Fruit fly (Drosophila melanogaster) whole organism, embryonic: ENCODE measurements around the gene CG7519.
"Not testable (repeated sequence)": the region's sequence is repeated elsewhere in the genome, so short reads cannot be mapped to it uniquely, and the experiment has no call there.

Experiments used
- Blimp-1 ChIP-seq: fragments of 200-800 bp; sonication (Bioruptor generic); optimal IDR thresholded peaks from 3 replicates; lab custom pipeline; 2018; ENCODE audit warnings: missing biosample characterization, missing genetic modification characterization, mild to moderate bottlenecking, moderate library complexity, missing genetic modification reagents
- CG10267 ChIP-seq: fragments of 200-800 bp; sonication (Bioruptor generic); optimal IDR thresholded peaks from 2 replicates; lab custom pipeline; 2018; ENCODE audit warnings: missing biosample characterization, mild to moderate bottlenecking, missing genetic modification characterization, moderate library complexity
- CG10543 ChIP-seq: fragments of 200-800 bp; sonication (Bioruptor generic); optimal IDR thresholded peaks from 3 replicates; lab custom pipeline; 2017; ENCODE audit warnings: missing biosample characterization, mild to moderate bottlenecking, missing genetic modification characterization, moderate library complexity
- CG12769 ChIP-seq: fragments of 200-800 bp; sonication (Bioruptor generic); optimal IDR thresholded peaks from 2 replicates; lab custom pipeline; 2019; ENCODE audit warnings: missing biosample characterization, mild to moderate bottlenecking, missing genetic modification characterization, moderate library complexity
- CG13775 ChIP-seq: fragments of 200-800 bp; sonication (Bioruptor generic); optimal IDR thresholded peaks from 3 replicates; lab custom pipeline; 2017; ENCODE audit warnings: missing biosample characterization, mild to moderate bottlenecking, missing genetic modification characterization
- CG13894 ChIP-seq: fragments of 200-800 bp; sonication (Bioruptor generic); optimal IDR thresholded peaks from 3 replicates; lab custom pipeline; 2018; ENCODE audit warnings: missing biosample characterization, mild to moderate bottlenecking, missing genetic modification characterization, moderate library complexity
- CG15011 ChIP-seq: fragments of 200-800 bp; sonication (Bioruptor generic); optimal IDR thresholded peaks from 3 replicates; lab custom pipeline; 2018; ENCODE audit warnings: missing biosample characterization, mild to moderate bottlenecking, missing genetic modification characterization
- CG17328 ChIP-seq: fragments of 200-800 bp; sonication (Bioruptor generic); IDR thresholded peaks from 2 replicates; pipeline ENCODE4 v1.3.6; 2022; ENCODE audit warnings: missing biosample characterization, missing genetic modification characterization
- CG17361 ChIP-seq: fragments of 200-800 bp; sonication (Bioruptor generic); IDR thresholded peaks from 3 replicates; pipeline ENCODE4 v1.3.6; 2022; ENCODE audit warnings: missing biosample characterization, missing genetic modification characterization
- CG31224 ChIP-seq: fragments of 200-800 bp; sonication (Bioruptor generic); IDR thresholded peaks from 2 replicates; pipeline ENCODE4 v1.3.6; 2022; ENCODE audit warnings: missing biosample characterization, missing genetic modification characterization
- CG3838 ChIP-seq: fragments of 200-800 bp; sonication (Bioruptor generic); optimal IDR thresholded peaks from 3 replicates; lab custom pipeline; 2016; ENCODE audit warnings: missing biosample characterization, missing genetic modification characterization
- CG3847 ChIP-seq: fragments of 200-800 bp; sonication (Bioruptor generic); IDR thresholded peaks from 2 replicates; pipeline ENCODE4 v1.3.6; 2022; ENCODE audit warnings: missing biosample characterization, missing genetic modification characterization
- CG4707 ChIP-seq: fragments of 200-800 bp; sonication (Bioruptor generic); optimal IDR thresholded peaks from 2 replicates; lab custom pipeline; 2018; ENCODE audit warnings: missing biosample characterization, mild to moderate bottlenecking, missing genetic modification characterization, moderate library complexity
- CG6689 ChIP-seq: fragments of 200-800 bp; sonication (Bioruptor generic); IDR thresholded peaks from 2 replicates; pipeline ENCODE4 v1.3.6; 2022; ENCODE audit warnings: missing biosample characterization, missing genetic modification characterization
- CG6791 ChIP-seq: fragments of 200-800 bp; sonication (Bioruptor generic); IDR thresholded peaks from 3 replicates; pipeline ENCODE4 v1.3.6; 2022; ENCODE audit warnings: missing biosample characterization, missing genetic modification characterization; ENCODE audit not compliant: partially characterized antibody
- CG7839 ChIP-seq: fragments of 200-800 bp; sonication (Bioruptor generic); optimal IDR thresholded peaks from 3 replicates; lab custom pipeline; 2018; ENCODE audit warnings: missing biosample characterization, mild to moderate bottlenecking, missing genetic modification characterization, moderate library complexity
- CG8290 ChIP-seq, 3 experiments: fragments of 200-800 bp; sonication (Bioruptor generic); optimal IDR thresholded peaks; 2 replicates each; lab custom pipeline; 2016 to 2019; ENCODE audit warnings: missing biosample characterization in 3 of 3, missing genetic modification characterization in 3 of 3, mild to moderate bottlenecking in 2 of 3, moderate library complexity in 1 of 3
- CG8924 ChIP-seq: fragments of 200-800 bp; optimal IDR thresholded peaks from 3 replicates; lab custom pipeline; 2019; ENCODE audit warnings: missing biosample characterization, mild to moderate bottlenecking, missing genetic modification characterization, moderate library complexity
- CG9817 ChIP-seq: fragments of 200-800 bp; sonication (Bioruptor generic); optimal IDR thresholded peaks from 2 replicates; lab custom pipeline; 2018; ENCODE audit warnings: missing biosample characterization, mild to moderate bottlenecking, missing genetic modification characterization, moderate library complexity
- CG9932 ChIP-seq: fragments of 200-800 bp; sonication (Bioruptor generic); IDR thresholded peaks from 2 replicates; pipeline ENCODE4 v1.3.6; 2022; ENCODE audit warnings: missing biosample characterization, missing genetic modification characterization
- D19A ChIP-seq: fragments of 200-800 bp; optimal IDR thresholded peaks from 3 replicates; lab custom pipeline; 2019; ENCODE audit warnings: missing biosample characterization, mild to moderate bottlenecking, missing genetic modification characterization, moderate library complexity
- D19B ChIP-seq: fragments of 200-800 bp; sonication (Bioruptor generic); optimal IDR thresholded peaks from 2 replicates; lab custom pipeline; 2017; ENCODE audit warnings: missing biosample characterization, mild to moderate bottlenecking, missing genetic modification characterization
- Dek ChIP-seq: fragments of 200-800 bp; sonication (Bioruptor generic); optimal IDR thresholded peaks from 3 replicates; lab custom pipeline; 2019; ENCODE audit warnings: missing biosample characterization, mild to moderate bottlenecking, missing genetic modification characterization, moderate library complexity
- Dfd ChIP-seq, 2 experiments: fragments of >200 bp; optimal IDR thresholded peaks; 2 replicates each; lab custom pipeline; 2017; ENCODE audit warnings: missing biosample characterization in 2 of 2, missing genetic modification characterization in 2 of 2
- Gug ChIP-seq: fragments of 200-800 bp; sonication (Bioruptor generic); IDR thresholded peaks from 4 replicates; pipeline ENCODE4 v1.3.6; 2022; ENCODE audit warnings: missing biosample characterization, missing genetic modification characterization
- Hr78 ChIP-seq, 2 experiments: fragments of 200-800 bp in 1 of 2; fragments of >200 bp in 1 of 2; sonication (Bioruptor generic) in 1 of 2; optimal IDR thresholded peaks; 2 replicates each; lab custom pipeline; 2017 to 2019; ENCODE audit warnings: missing biosample characterization in 2 of 2, missing genetic modification characterization in 2 of 2, mild to moderate bottlenecking in 1 of 2, moderate library complexity in 1 of 2
- Med ChIP-seq: fragments of 200-800 bp; sonication (Bioruptor generic); peaks from one replicate; lab custom pipeline; 2016; ENCODE audit warnings: missing biosample characterization, missing genetic modification characterization, mild to moderate bottlenecking, inconsistent platforms, moderate library complexity
- Pdp1 ChIP-seq, 2 experiments: fragments of 200-800 bp; sonication (Bioruptor generic); optimal IDR thresholded peaks; 3 replicates each; lab custom pipeline; 2016; ENCODE audit warnings: missing biosample characterization in 2 of 2, missing genetic modification characterization in 2 of 2, mild to moderate bottlenecking in 1 of 2, moderate library complexity in 1 of 2
- Tbp ChIP-seq: fragments of >200 bp; optimal IDR thresholded peaks from 2 replicates; lab custom pipeline; 2018; ENCODE audit warnings: missing biosample characterization, missing genetic modification characterization
- Trl ChIP-seq, 3 experiments: fragments of >200 bp in 2 of 3; fragments of 200-800 bp in 1 of 3; sonication (Bioruptor generic) in 1 of 3; optimal IDR thresholded peaks; 2 replicates in 1 of 3; 3 replicates in 2 of 3; lab custom pipeline; 2016 to 2017; ENCODE audit warnings: missing biosample characterization in 1 of 3, missing genetic modification characterization in 1 of 3
- cato ChIP-seq: fragments of 200-800 bp; sonication (Bioruptor generic); optimal IDR thresholded peaks from 2 replicates; lab custom pipeline; 2016; ENCODE audit warnings: missing biosample characterization, missing genetic modification characterization, borderline replicate concordance
- cg ChIP-seq: fragments of 200-800 bp; sonication (Bioruptor generic); optimal IDR thresholded peaks from 3 replicates; lab custom pipeline; 2019; ENCODE audit warnings: missing biosample characterization, mild to moderate bottlenecking, missing genetic modification characterization, moderate library complexity
- chm ChIP-seq: fragments of 200-800 bp; sonication (Bioruptor generic); IDR thresholded peaks from 2 replicates; pipeline ENCODE4 v1.3.6; 2022; ENCODE audit warnings: missing biosample characterization, missing genetic modification characterization
- dan ChIP-seq: fragments of 200-800 bp; sonication (Bioruptor generic); IDR thresholded peaks from 2 replicates; pipeline ENCODE4 v1.3.6; 2022; ENCODE audit warnings: missing biosample characterization, missing genetic modification characterization
- dm ChIP-seq: fragments of 200-800 bp; sonication (Bioruptor generic); optimal IDR thresholded peaks from 3 replicates; lab custom pipeline; 2016; ENCODE audit warnings: missing biosample characterization, missing genetic modification characterization
- ewg ChIP-seq: fragments of 200-800 bp; sonication (Bioruptor generic); optimal IDR thresholded peaks from 3 replicates; lab custom pipeline; 2017; ENCODE audit warnings: mild to moderate bottlenecking, missing biosample characterization, missing genetic modification reagents, missing genetic modification characterization
- gem ChIP-seq: fragments of 200-800 bp; sonication (Bioruptor generic); optimal IDR thresholded peaks from 2 replicates; lab custom pipeline; 2019; ENCODE audit warnings: missing biosample characterization, mild to moderate bottlenecking, missing genetic modification characterization, moderate library complexity
- insv ChIP-seq, 2 experiments: fragments of 200-800 bp; sonication (Bioruptor generic); optimal IDR thresholded peaks; 3 replicates each; lab custom pipeline; 2016 to 2018; ENCODE audit warnings: missing biosample characterization in 2 of 2, missing genetic modification characterization in 2 of 2
- sd ChIP-seq: fragments of 200-800 bp; sonication (Bioruptor generic); optimal IDR thresholded peaks from 3 replicates; lab custom pipeline; 2018; ENCODE audit warnings: missing biosample characterization, mild to moderate bottlenecking, missing genetic modification characterization, moderate library complexity
- sens ChIP-seq: fragments of 200-800 bp; sonication (Bioruptor generic); peaks from one replicate; lab custom pipeline; 2016; ENCODE audit warnings: missing biosample characterization, missing genetic modification characterization
- slbo ChIP-seq: fragments of 200-800 bp; sonication (Bioruptor generic); IDR thresholded peaks from 2 replicates; pipeline ENCODE4 v1.3.6; 2022; ENCODE audit warnings: missing biosample characterization, missing genetic modification characterization
- sna ChIP-seq: fragments of 200-800 bp; sonication (Bioruptor generic); IDR thresholded peaks from 2 replicates; pipeline ENCODE4 v1.3.6; 2022; ENCODE audit warnings: missing biosample characterization, missing genetic modification characterization; ENCODE audit not compliant: partially characterized antibody
- stwl ChIP-seq: fragments of 200-800 bp; sonication (Bioruptor generic); optimal IDR thresholded peaks from 3 replicates; lab custom pipeline; 2018; ENCODE audit warnings: missing biosample characterization, mild to moderate bottlenecking, missing genetic modification characterization, moderate library complexity
- sug ChIP-seq: fragments of 200-800 bp; optimal IDR thresholded peaks from 2 replicates; lab custom pipeline; 2019; ENCODE audit warnings: missing biosample characterization, mild to moderate bottlenecking, missing genetic modification characterization, moderate library complexity
- tin ChIP-seq: fragments of 200-800 bp; sonication (Bioruptor generic); optimal IDR thresholded peaks from 3 replicates; lab custom pipeline; 2016; ENCODE audit warnings: missing biosample characterization, missing genetic modification characterization
- vfl ChIP-seq: fragments of 200-800 bp; sonication (Bioruptor generic); optimal IDR thresholded peaks from 2 replicates; lab custom pipeline; 2016; ENCODE audit warnings: missing biosample characterization, missing genetic modification characterization

Gene CG7519

dm6 chr3L:21498450-21499027 lies 5.7 kb downstream of the CG7519 start:
- TF ChIP-seq CG9932 (GFP tag; lab: Robert Waterston, UW) (peak; percentile 29; the same call in 1 of the 2 replicates), CG10543 (GFP tag; lab: Kevin White, UChicago) (peak; percentile 14), Dfd (GFP tag; optimal IDR thresholded peaks at IDR 0.05; lab: Kevin White, UChicago) (peak in 1 of 2 experiments; percentile 69), sd (tag; lab: Kevin White, UChicago) (peak; percentile 51), Trl (optimal IDR thresholded peaks at IDR 0.05; lab: Kevin White, UChicago) (peak in 1 of 2 experiments; percentile 33), Gug (GFP tag; lab: Robert Waterston, UW) (0 out of 4 replicates have a peak, but pooled peaks have one; percentile 23), CG13894 (tag; lab: Kevin White, UChicago) (peak; percentile 4), sug (tag; lab: Kevin White, UChicago) (peak; percentile 84), Med (GFP tag; lab: Kevin White, UChicago) (peak; percentile 56), Pdp1 (GFP tag; optimal IDR thresholded peaks at IDR 0.05; lab: Kevin White, UChicago) (peak in 1 of 2 experiments; percentile 40), CG8290 (tag; optimal IDR thresholded peaks at IDR 0.05; lab: Kevin White, UChicago) (peak in 1 of 2 experiments; percentile 8), D19A (tag; lab: Kevin White, UChicago) (peak; percentile 80), slbo (GFP tag; lab: Robert Waterston, UW) (peak; percentile 46), cg (peak; percentile 71), CG6689 (0 out of 2 replicates have a peak, but pooled peaks have one; percentile 6), CG12769 (tag; lab: Kevin White, UChicago) (peak; percentile 33), chm (0 out of 2 replicates have a peak, but pooled peaks have one; percentile 33)
- TF ChIP-seq Trl, CG8290 (GFP tag; optimal IDR thresholded peaks at IDR 0.05; lab: Kevin White, UChicago): not testable (repeated sequence)
- TF ChIP-seq, all 482 proteins: peak for 17; not testable (repeated sequence) for 465

DNA sequence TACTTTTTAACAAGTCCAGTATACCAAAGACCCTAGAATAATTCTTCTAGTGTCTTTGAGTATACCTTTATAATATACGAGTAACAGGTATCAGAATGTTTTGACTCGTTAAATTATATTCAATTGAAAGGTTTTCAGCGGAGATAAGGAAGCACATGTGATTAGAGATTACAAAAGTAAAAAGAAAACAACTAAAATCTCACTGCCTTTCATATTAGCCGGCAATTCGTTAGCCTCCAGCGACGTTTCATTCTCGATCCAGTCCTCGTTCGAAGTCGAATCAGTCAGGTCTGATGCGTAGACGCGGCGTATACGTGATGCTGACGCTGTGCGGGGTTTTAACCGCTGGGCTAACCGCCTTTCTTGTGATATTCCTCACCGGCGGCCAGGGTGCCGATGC lies 8.3 kb downstream of the CG7519 start, which contains the start of gene Est-Q:
TSS of gene Est-Q (plus strand) at position 250 of the 400 bp plus-strand sequence.
- no peak for TF ChIP-seq CG6791 (GFP tag; lab: Robert Waterston, UW)
- TF ChIP-seq CG6689, result no peak
- TF ChIP-seq CG17328 (GFP tag; lab: Robert Waterston, UW), result no peak
- peak; percentile 6 for TF ChIP-seq sens (GFP tag; lab: Kevin White, UChicago)
- no peak for TF ChIP-seq CG31224
- no peak for TF ChIP-seq gem (tag; lab: Kevin White, UChicago)
- TF ChIP-seq Tbp (GFP tag; lab: Kevin White, UChicago), result no peak
- TF ChIP-seq CG4707 (GFP tag; lab: Kevin White, UChicago), result no peak
- no peak for TF ChIP-seq cato (GFP tag; lab: Kevin White, UChicago)
- no peak for TF ChIP-seq CG9817
- no peak for TF ChIP-seq CG8924 (tag; lab: Kevin White, UChicago)
- no peak for TF ChIP-seq CG15011
- no peak for TF ChIP-seq insv (GFP tag; optimal IDR thresholded peaks at IDR 0.05; lab: Kevin White, UChicago)
- peak; percentile 46 for TF ChIP-seq D19B (GFP tag; lab: Kevin White, UChicago)
- TF ChIP-seq vfl (GFP tag; lab: Kevin White, UChicago), result no peak
- TF ChIP-seq CG3847 (GFP tag; lab: Robert Waterston, UW), result no peak
- peak; percentile 26 for TF ChIP-seq sug (tag; lab: Kevin White, UChicago)
- TF ChIP-seq CG17361 (GFP tag; lab: Robert Waterston, UW), result no peak
- no peak for TF ChIP-seq ewg (GFP tag; lab: Kevin White, UChicago)

DNA sequence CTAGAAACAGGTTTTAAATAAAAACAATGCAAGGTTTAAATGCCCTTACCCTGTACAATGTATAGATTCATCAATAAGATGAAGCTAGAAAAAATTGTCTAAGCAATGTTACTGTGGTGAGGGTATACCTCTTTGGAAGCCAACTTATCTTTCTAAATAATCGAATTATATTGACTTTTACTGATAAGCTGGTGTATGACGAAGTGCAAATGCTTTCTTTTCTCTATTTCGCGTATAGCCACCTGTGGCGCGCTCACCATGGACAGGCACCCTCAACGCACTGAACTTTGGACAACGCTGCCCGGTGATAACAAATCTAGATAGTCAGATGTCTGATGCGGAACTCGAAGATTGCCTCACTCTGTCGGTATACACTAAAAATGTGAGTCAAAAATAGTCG lies 9.0 kb downstream of the CG7519 start:
- TF ChIP-seq stwl (tag; lab: Kevin White, UChicago), result no peak
- no peak for TF ChIP-seq CG3838 (GFP tag; lab: Kevin White, UChicago)
- TF ChIP-seq sna (GFP tag; lab: Robert Waterston, UW), result no peak
- no peak for TF ChIP-seq dm (GFP tag; lab: Kevin White, UChicago)
- TF ChIP-seq tin (GFP tag; lab: Kevin White, UChicago), result no peak
- no peak for TF ChIP-seq CG10267 (tag; lab: Kevin White, UChicago)
- TF ChIP-seq dan (GFP tag; lab: Robert Waterston, UW), result no peak
- no peak for TF ChIP-seq CG13775 (GFP tag; lab: Kevin White, UChicago)
- TF ChIP-seq Hr78 (GFP tag; optimal IDR thresholded peaks at IDR 0.05; lab: Kevin White, UChicago), result peak in 1 of 2 experiments; percentile 65
- TF ChIP-seq Dek (tag; lab: Kevin White, UChicago), result no peak
- TF ChIP-seq Blimp-1 (GFP tag; lab: Kevin White, UChicago), result no peak
- peak; percentile 27 for TF ChIP-seq CG7839 (tag; lab: Kevin White, UChicago)
